Worm (Caenorhabditis elegans) whole organism, late embryonic: ENCODE results near the gene tim-1.

Experiments used
- C08G9.2 ChIP-seq: sonication (generic microtip); optimal IDR thresholded peaks from 2 replicates; lab custom pipeline; 2016; ENCODE audit warnings: mild to moderate bottlenecking, missing genetic modification characterization, moderate library complexity, missing compliant biosample characterization
- C38D4.7 ChIP-seq: fragments of 200-800 bp; sonication (Bioruptor generic); optimal IDR thresholded peaks from 2 replicates; lab custom pipeline; 2018; ENCODE audit warnings: mild to moderate bottlenecking, missing genetic modification characterization, moderate library complexity, missing compliant biosample characterization
- F13H6.1 ChIP-seq: sonication (generic microtip); optimal IDR thresholded peaks from 2 replicates; lab custom pipeline; 2016; ENCODE audit warnings: missing genetic modification characterization, missing compliant biosample characterization
- K02D7.2 ChIP-seq: sonication (generic microtip); optimal IDR thresholded peaks from 2 replicates; lab custom pipeline; 2017; ENCODE audit warnings: mild to moderate bottlenecking, missing genetic modification characterization, missing compliant biosample characterization
- K09A11.1 ChIP-seq: sonication (generic microtip); optimal IDR thresholded peaks from 2 replicates; lab custom pipeline; 2017; ENCODE audit warnings: antibody characterized with exemption, mild to moderate bottlenecking, missing genetic modification characterization, missing compliant biosample characterization; ENCODE audit not compliant: insufficient read depth
- T23F11.4 ChIP-seq: fragments of 200-800 bp; sonication (Bioruptor generic); optimal IDR thresholded peaks from 2 replicates; lab custom pipeline; 2018; ENCODE audit warnings: mild to moderate bottlenecking, missing genetic modification characterization, missing compliant biosample characterization
- ahr-1 ChIP-seq: sonication (generic microtip); optimal IDR thresholded peaks from 2 replicates; lab custom pipeline; 2016; ENCODE audit warnings: missing genetic modification characterization, missing compliant biosample characterization
- ceh-18 ChIP-seq: sonication (generic microtip); optimal IDR thresholded peaks from 2 replicates; lab custom pipeline; 2016; ENCODE audit warnings: missing genetic modification characterization, missing compliant biosample characterization
- ceh-19 ChIP-seq: fragments of 200-800 bp; sonication (Bioruptor generic); optimal IDR thresholded peaks from 2 replicates; lab custom pipeline; 2018; ENCODE audit warnings: mild to moderate bottlenecking, missing genetic modification characterization, missing compliant biosample characterization
- ceh-2 ChIP-seq: sonication (generic microtip); optimal IDR thresholded peaks from 2 replicates; lab custom pipeline; 2016; ENCODE audit warnings: missing genotype, missing genetic modification characterization, missing compliant biosample characterization
- ceh-22 ChIP-seq: sonication (generic microtip); optimal IDR thresholded peaks from 2 replicates; lab custom pipeline; 2017; ENCODE audit warnings: missing biosample characterization, missing genetic modification characterization
- ceh-24 ChIP-seq: sonication (generic microtip); optimal IDR thresholded peaks from 2 replicates; lab custom pipeline; 2016; ENCODE audit warnings: mild to moderate bottlenecking, missing genetic modification characterization, missing compliant biosample characterization
- ceh-30 ChIP-seq: fragments of 150-350 bp; optimal IDR thresholded peaks from 2 replicates; lab custom pipeline; 2014; ENCODE audit warnings: missing biosample characterization, missing genetic modification characterization
- ceh-31 ChIP-seq: sonication (generic microtip); optimal IDR thresholded peaks from 2 replicates; lab custom pipeline; 2016; ENCODE audit warnings: missing genetic modification characterization, missing compliant biosample characterization
- ceh-34 ChIP-seq: sonication (generic microtip); optimal IDR thresholded peaks from 2 replicates; lab custom pipeline; 2016; ENCODE audit warnings: mild to moderate bottlenecking, missing genetic modification characterization, missing compliant biosample characterization
- ceh-45 ChIP-seq: fragments of 200-800 bp; sonication (Bioruptor generic); IDR thresholded peaks from 2 replicates; pipeline ENCODE4 v1.3.6; 2022; ENCODE audit warnings: missing genetic modification reagents, missing genetic modification characterization, missing compliant biosample characterization
- ceh-48 ChIP-seq: sonication (generic microtip); optimal IDR thresholded peaks from 2 replicates; lab custom pipeline; 2016; ENCODE audit warnings: missing genetic modification characterization, inconsistent platforms, missing compliant biosample characterization
- ceh-9 ChIP-seq: sonication (generic microtip); optimal IDR thresholded peaks from 2 replicates; lab custom pipeline; 2016; ENCODE audit warnings: mild to moderate bottlenecking, missing genetic modification characterization, inconsistent platforms, missing compliant biosample characterization
- che-1 ChIP-seq: sonication (generic microtip); optimal IDR thresholded peaks from 2 replicates; lab custom pipeline; 2016; ENCODE audit warnings: mild to moderate bottlenecking, missing genetic modification characterization, missing compliant biosample characterization
- dmd-4 ChIP-seq: sonication (generic microtip); optimal IDR thresholded peaks from 2 replicates; lab custom pipeline; 2016; ENCODE audit warnings: borderline replicate concordance, missing genetic modification characterization, missing compliant biosample characterization
- dve-1 ChIP-seq: sonication (generic microtip); optimal IDR thresholded peaks from 2 replicates; lab custom pipeline; 2017; ENCODE audit warnings: antibody characterized with exemption, mild to moderate bottlenecking, missing genetic modification characterization, missing compliant biosample characterization
- elt-2 ChIP-seq: sonication (generic microtip); optimal IDR thresholded peaks from 2 replicates; lab custom pipeline; 2016; ENCODE audit warnings: missing genetic modification reagents, missing genetic modification characterization, missing compliant biosample characterization
- ets-4 ChIP-seq: sonication (generic microtip); optimal IDR thresholded peaks from 2 replicates; lab custom pipeline; 2016; ENCODE audit warnings: missing genetic modification characterization, missing compliant biosample characterization
- fax-1 ChIP-seq: sonication (generic microtip); optimal IDR thresholded peaks from 2 replicates; lab custom pipeline; 2016; ENCODE audit warnings: missing genotype, missing genetic modification characterization, missing compliant biosample characterization
- fkh-10 ChIP-seq: fragments of 150-350 bp; optimal IDR thresholded peaks from 2 replicates; lab custom pipeline; 2014; ENCODE audit warnings: missing biosample characterization, missing genetic modification reagents, missing genetic modification characterization
- fkh-6 ChIP-seq: sonication (generic microtip); optimal IDR thresholded peaks from 2 replicates; lab custom pipeline; 2016; ENCODE audit warnings: missing genetic modification characterization, missing compliant biosample characterization
- gmeb-2 ChIP-seq: sonication (generic microtip); optimal IDR thresholded peaks from 2 replicates; lab custom pipeline; 2016; ENCODE audit warnings: missing genetic modification characterization, inconsistent platforms, missing compliant biosample characterization
- hlh-13 ChIP-seq: fragments of 200-800 bp; sonication (Bioruptor generic); optimal IDR thresholded peaks from 2 replicates; lab custom pipeline; 2018; ENCODE audit warnings: mild to moderate bottlenecking, missing genetic modification characterization, missing compliant biosample characterization
- hlh-15 ChIP-seq: sonication (generic microtip); optimal IDR thresholded peaks from 2 replicates; lab custom pipeline; 2016; ENCODE audit warnings: missing genetic modification characterization, missing compliant biosample characterization
- hlh-30 ChIP-seq: sonication (generic microtip); optimal IDR thresholded peaks from 2 replicates; lab custom pipeline; 2017; ENCODE audit warnings: antibody characterized with exemption, missing genetic modification characterization, missing compliant biosample characterization; ENCODE audit not compliant: insufficient read depth
- hlh-6 ChIP-seq: sonication (generic microtip); optimal IDR thresholded peaks from 2 replicates; lab custom pipeline; 2016; ENCODE audit warnings: missing genotype, missing genetic modification characterization, missing compliant biosample characterization
- hlh-8 ChIP-seq: sonication (generic microtip); optimal IDR thresholded peaks from 2 replicates; lab custom pipeline; 2016; ENCODE audit warnings: missing genotype, missing genetic modification characterization, missing compliant biosample characterization
- lim-6 ChIP-seq: sonication (generic microtip); optimal IDR thresholded peaks from 2 replicates; lab custom pipeline; 2016; ENCODE audit warnings: missing genetic modification characterization, missing compliant biosample characterization
- lin-11 ChIP-seq: fragments of 200-800 bp; sonication (Bioruptor generic); optimal IDR thresholded peaks from 2 replicates; lab custom pipeline; 2018; ENCODE audit warnings: mild to moderate bottlenecking, missing genetic modification characterization, missing compliant biosample characterization
- madf-2 ChIP-seq: sonication (generic microtip); optimal IDR thresholded peaks from 2 replicates; lab custom pipeline; 2017; ENCODE audit warnings: missing genetic modification characterization, missing compliant biosample characterization
- nfya-1 ChIP-seq: sonication (generic microtip); optimal IDR thresholded peaks from 2 replicates; lab custom pipeline; 2017; ENCODE audit warnings: missing genetic modification characterization, mild to moderate bottlenecking, missing compliant biosample characterization, antibody characterized with exemption, moderate library complexity
- nhr-232 ChIP-seq: sonication (generic microtip); optimal IDR thresholded peaks from 2 replicates; lab custom pipeline; 2016; ENCODE audit warnings: missing genetic modification characterization, missing compliant biosample characterization
- odd-2 ChIP-seq: sonication (generic microtip); optimal IDR thresholded peaks from 2 replicates; lab custom pipeline; 2017; ENCODE audit warnings: antibody characterized with exemption, mild to moderate bottlenecking, missing genetic modification characterization, missing compliant biosample characterization
- pag-3 ChIP-seq: sonication (generic microtip); optimal IDR thresholded peaks from 2 replicates; lab custom pipeline; 2016; ENCODE audit warnings: missing compliant biosample characterization, missing genetic modification characterization, borderline replicate concordance
- pat-9 ChIP-seq: fragments of 200-800 bp; sonication (Bioruptor generic); optimal IDR thresholded peaks from 2 replicates; lab custom pipeline; 2018; ENCODE audit warnings: mild to moderate bottlenecking, missing genetic modification characterization, moderate library complexity, missing compliant biosample characterization
- pax-1 ChIP-seq: fragments of 150-350 bp; optimal IDR thresholded peaks from 2 replicates; lab custom pipeline; 2014; ENCODE audit warnings: missing biosample characterization, missing genetic modification characterization
- pha-4 ChIP-seq: fragments of 150-350 bp; optimal IDR thresholded peaks from 2 replicates; lab custom pipeline; 2018; ENCODE audit warnings: missing biosample characterization, missing genetic modification reagents, missing genetic modification characterization
- pqm-1 ChIP-seq: sonication (generic microtip); optimal IDR thresholded peaks from 2 replicates; lab custom pipeline; 2016; ENCODE audit warnings: missing genetic modification characterization, missing compliant biosample characterization
- pros-1 ChIP-seq: fragments of 150-350 bp; optimal IDR thresholded peaks from 2 replicates; lab custom pipeline; 2014; ENCODE audit warnings: missing biosample characterization, missing genetic modification reagents, missing genetic modification characterization
- rnt-1 ChIP-seq: sonication (generic microtip); optimal IDR thresholded peaks from 2 replicates; lab custom pipeline; 2016; ENCODE audit warnings: missing genetic modification characterization, missing compliant biosample characterization
- sdc-2 ChIP-seq: sonication (generic microtip); optimal IDR thresholded peaks from 2 replicates; lab custom pipeline; 2016; ENCODE audit warnings: missing genotype, missing genetic modification characterization, missing compliant biosample characterization
- sox-4 ChIP-seq: sonication (generic microtip); optimal IDR thresholded peaks from 2 replicates; lab custom pipeline; 2017; ENCODE audit warnings: mild to moderate bottlenecking, missing genetic modification characterization, inconsistent platforms, missing compliant biosample characterization
- tbx-2 ChIP-seq: sonication (generic microtip); optimal IDR thresholded peaks from 2 replicates; lab custom pipeline; 2016; ENCODE audit warnings: missing genetic modification characterization, missing compliant biosample characterization
- unc-3 ChIP-seq, 2 experiments: fragments of 200-800 bp in 1 of 2; sonication (Bioruptor generic) in 1 of 2; sonication (generic microtip) in 1 of 2; conservative IDR thresholded peaks in 1 of 2; optimal IDR thresholded peaks in 1 of 2; 2 replicates each; pipeline versions ENCODE4 v1.3.6 to Lab custom; 2016 to 2022; ENCODE audit warnings: missing compliant biosample characterization in 2 of 2, missing genetic modification characterization in 2 of 2, missing genetic modification reagents in 1 of 2
- unc-42 ChIP-seq: sonication (generic microtip); optimal IDR thresholded peaks from 2 replicates; lab custom pipeline; 2016; ENCODE audit warnings: missing genotype, missing genetic modification characterization, missing compliant biosample characterization
- zip-5 ChIP-seq: sonication (generic microtip); optimal IDR thresholded peaks from 2 replicates; lab custom pipeline; 2016; ENCODE audit warnings: missing genetic modification characterization, missing compliant biosample characterization

tim-1 gene

ce11 chrIII:12250114-12250792 lies at the start of gene tim-1, which contains the start of gene Y75B8A.23:
Gene tim-1 (minus strand): TSS chrIII:12250164.
Gene Y75B8A.23 (plus strand): TSS chrIII:12250660.
- no peak for TF ChIP-seq ceh-19 (GFP tag; lab: Kevin White, UChicago)
- no peak for TF ChIP-seq ceh-48
- TF ChIP-seq fkh-10: no peak
- TF ChIP-seq unc-42: peak; percentile 79
- TF ChIP-seq ceh-22 (tag; lab: Kevin White, UChicago): no peak
- TF ChIP-seq fax-1 (tag; lab: Kevin White, UChicago): no peak
- peak; percentile 74 for TF ChIP-seq ceh-31
- no peak for TF ChIP-seq ceh-45 (GFP tag; lab: Robert Waterston, UW)
- TF ChIP-seq odd-2 (tag; lab: Kevin White, UChicago): no peak
- peak; percentile 6 for TF ChIP-seq pqm-1 (tag; lab: Kevin White, UChicago)
- no peak for TF ChIP-seq gmeb-2 (tag; lab: Kevin White, UChicago)
- peak; percentile 61 for TF ChIP-seq ceh-18 (tag; lab: Kevin White, UChicago)
- no peak for TF ChIP-seq lin-11 (tag; lab: Kevin White, UChicago)
- TF ChIP-seq unc-3 (GFP tag; conservative IDR thresholded peaks at IDR 0.05; lab: Robert Waterston, UW): no peak
- no peak for TF ChIP-seq unc-3 (tag; optimal IDR thresholded peaks at IDR 0.05; lab: Kevin White, UChicago)
- peak; percentile 77 for TF ChIP-seq rnt-1 (tag; lab: Kevin White, UChicago)
- peak; percentile 34 for TF ChIP-seq elt-2 (tag; lab: Kevin White, UChicago)
- TF ChIP-seq K09A11.1 (tag; lab: Kevin White, UChicago): peak; percentile 40
- TF ChIP-seq ceh-9: no peak
- no peak for TF ChIP-seq che-1 (tag; lab: Kevin White, UChicago)
- TF ChIP-seq ceh-24: no peak
- no peak for TF ChIP-seq madf-2 (tag; lab: Kevin White, UChicago)
- TF ChIP-seq hlh-6 (tag; lab: Kevin White, UChicago): no peak
- TF ChIP-seq pax-1 (tag; lab: Kevin White, UChicago): peak; percentile 75
- peak; percentile 25 for TF ChIP-seq pros-1
- TF ChIP-seq T23F11.4: no peak
- no peak for TF ChIP-seq dmd-4 (tag; lab: Kevin White, UChicago)
- TF ChIP-seq ceh-30 (tag; lab: Kevin White, UChicago): no peak
- no peak for TF ChIP-seq pag-3 (tag; lab: Kevin White, UChicago)
- no peak for TF ChIP-seq ets-4 (tag; lab: Kevin White, UChicago)
- TF ChIP-seq F13H6.1: no peak
- peak; percentile 22 for TF ChIP-seq pat-9
- peak; percentile 2 for TF ChIP-seq fkh-6 (tag; lab: Kevin White, UChicago)
- TF ChIP-seq hlh-8: no peak
- peak; percentile 69 for TF ChIP-seq C08G9.2 (tag; lab: Kevin White, UChicago)
- TF ChIP-seq sdc-2 (tag; lab: Kevin White, UChicago): no peak
- peak; percentile 28 for TF ChIP-seq nhr-232 (tag; lab: Kevin White, UChicago)
- TF ChIP-seq K02D7.2 (tag; lab: Kevin White, UChicago): no peak
- TF ChIP-seq pha-4 (tag; lab: Kevin White, UChicago): no peak
- TF ChIP-seq ceh-34 (tag; lab: Kevin White, UChicago): peak; percentile 36
- TF ChIP-seq nfya-1 (tag; lab: Kevin White, UChicago): peak; percentile 84
- no peak for TF ChIP-seq zip-5 (tag; lab: Kevin White, UChicago)
- TF ChIP-seq lim-6: no peak
- TF ChIP-seq ahr-1 (tag; lab: Kevin White, UChicago): no peak
- TF ChIP-seq hlh-13: peak; percentile 13
- peak; percentile 72 for TF ChIP-seq dve-1 (tag; lab: Kevin White, UChicago)
- TF ChIP-seq hlh-30 (tag; lab: Kevin White, UChicago): peak; percentile 19
- TF ChIP-seq ceh-2 (tag; lab: Kevin White, UChicago): no peak
- peak; percentile 30 for TF ChIP-seq sox-4 (tag; lab: Kevin White, UChicago)
- TF ChIP-seq C38D4.7 (GFP tag; lab: Kevin White, UChicago): no peak
- no peak for TF ChIP-seq hlh-15 (tag; lab: Kevin White, UChicago)
- peak; percentile 61 for TF ChIP-seq tbx-2 (tag; lab: Kevin White, UChicago)
